Fruit fly (Drosophila melanogaster) whole organism, adult: ENCODE results near the gene Bap60.

Experiments
- CG12768 ChIP-seq: fragments of 200-800 bp; sonication (Bioruptor generic); optimal IDR thresholded peaks from 2 replicates; lab custom pipeline; 2017; ENCODE audit warnings: missing biosample characterization, missing genetic modification characterization, mild to moderate bottlenecking, moderate library complexity, missing genetic modification reagents
- CG14711 ChIP-seq: fragments of 200-800 bp; sonication (Bioruptor generic); optimal IDR thresholded peaks from 2 replicates; lab custom pipeline; 2018; ENCODE audit warnings: missing biosample characterization, mild to moderate bottlenecking, missing genetic modification characterization, moderate library complexity
- CG1620 ChIP-seq: fragments of 200-800 bp; sonication (Bioruptor generic); optimal IDR thresholded peaks from 2 replicates; lab custom pipeline; 2016; ENCODE audit warnings: missing biosample characterization, missing genetic modification characterization
- CG33017 ChIP-seq: fragments of 200-800 bp; sonication (Bioruptor generic); optimal IDR thresholded peaks from 2 replicates; lab custom pipeline; 2018; ENCODE audit warnings: missing biosample characterization, mild to moderate bottlenecking, missing genetic modification characterization, moderate library complexity
- CG5204 ChIP-seq: fragments of 200-800 bp; sonication (Bioruptor generic); optimal IDR thresholded peaks from 2 replicates; lab custom pipeline; 2016; ENCODE audit warnings: missing biosample characterization, missing genetic modification characterization
- CG7045 ChIP-seq: fragments of 200-800 bp; sonication (Bioruptor generic); optimal IDR thresholded peaks from 2 replicates; lab custom pipeline; 2017; ENCODE audit warnings: missing biosample characterization, mild to moderate bottlenecking, missing genetic modification characterization
- Clk ChIP-seq: fragments of 200-800 bp; sonication (Bioruptor generic); optimal IDR thresholded peaks from 2 replicates; lab custom pipeline; 2017; ENCODE audit warnings: missing biosample characterization, missing genetic modification characterization
- Crg-1 ChIP-seq: fragments of 200-800 bp; sonication (Bioruptor generic); optimal IDR thresholded peaks from 2 replicates; lab custom pipeline; 2016; ENCODE audit warnings: missing biosample characterization, missing genetic modification characterization
- Mnt ChIP-seq: fragments of 200-800 bp; sonication (Bioruptor generic); optimal IDR thresholded peaks from 2 replicates; lab custom pipeline; 2016; ENCODE audit warnings: missing biosample characterization, mild to moderate bottlenecking, missing genetic modification characterization
- bab1 ChIP-seq: fragments of 200-800 bp; sonication (Bioruptor generic); optimal IDR thresholded peaks from 3 replicates; lab custom pipeline; 2019; ENCODE audit warnings: missing biosample characterization, mild to moderate bottlenecking, missing genetic modification characterization, moderate library complexity
- cnc ChIP-seq, 2 experiments: fragments of >200 bp; optimal IDR thresholded peaks; 2 replicates each; lab custom pipeline; 2017
- kay ChIP-seq: fragments of 200-800 bp; sonication (Bioruptor generic); peaks from one replicate; lab custom pipeline; 2016; ENCODE audit warnings: missing biosample characterization, missing genetic modification characterization, borderline replicate concordance
- tj ChIP-seq: fragments of 200-800 bp; sonication (Bioruptor generic); optimal IDR thresholded peaks from 3 replicates; lab custom pipeline; 2017; ENCODE audit warnings: missing biosample characterization, mild to moderate bottlenecking, missing genetic modification characterization, moderate library complexity
- toe ChIP-seq: fragments of 200-800 bp; sonication (Bioruptor generic); optimal IDR thresholded peaks from 2 replicates; lab custom pipeline; 2016; ENCODE audit warnings: missing biosample characterization, missing genetic modification characterization

DNA sequence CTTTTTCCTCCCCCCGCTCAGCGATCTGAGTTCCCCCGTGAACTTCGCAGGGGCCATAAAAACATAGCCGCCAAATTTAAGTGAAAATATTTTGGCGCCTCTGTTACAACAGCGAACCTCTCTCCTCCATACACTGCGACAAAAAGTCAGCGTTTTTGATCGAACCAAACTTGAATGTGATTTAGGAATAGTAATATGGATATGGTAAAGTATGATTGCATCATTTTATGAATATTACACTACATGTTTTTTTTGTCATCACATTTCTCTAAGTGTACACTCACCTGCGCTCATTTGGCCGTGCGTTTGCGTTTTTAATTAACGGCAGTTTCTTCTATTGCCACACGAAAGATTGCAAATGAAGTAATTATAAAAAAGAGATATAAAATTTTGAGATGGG, 23.6 kb downstream of the Bap60 start:
- TF ChIP-seq tj (GFP tag; lab: Kevin White, UChicago) (no peak), kay (GFP tag; lab: Kevin White, UChicago) (no peak), toe (GFP tag; lab: Kevin White, UChicago) (no peak), Crg-1 (GFP tag; lab: Kevin White, UChicago) (no peak), CG33017 (tag; lab: Kevin White, UChicago) (no peak), cnc (optimal IDR thresholded peaks at IDR 0.05; lab: Kevin White, UChicago) (no peak), CG1620 (GFP tag; lab: Kevin White, UChicago) (no peak), Clk (GFP tag; lab: Kevin White, UChicago) (no peak), CG12768 (GFP tag; lab: Kevin White, UChicago) (no peak), CG5204 (GFP tag; lab: Kevin White, UChicago) (no peak), bab1 (no peak), CG14711 (no peak), Mnt (GFP tag; lab: Kevin White, UChicago) (no peak), CG7045 (GFP tag; lab: Kevin White, UChicago) (no peak)
